Fruit fly (Drosophila melanogaster): Measurements from ENCODE around the gene CG32640.

- TF ChIP-seq vfl (GFP tag; optimal IDR thresholded peaks at IDR 0.05) (no peak), btn (GFP tag; optimal IDR thresholded peaks at IDR 0.05) (no peak), slou (GFP tag; optimal IDR thresholded peaks at IDR 0.05) (no peak), dan (GFP tag; IDR thresholded peaks at IDR 0.05) (no peak), pzg (GFP tag; optimal IDR thresholded peaks at IDR 0.05) (no peak), Dip3 (GFP tag; optimal IDR thresholded peaks at IDR 0.05) (no peak), Ptx1 (GFP tag; IDR thresholded peaks at IDR 0.05) (0 out of 2 replicates have a peak, but pooled peaks have one; percentile 21), Gsc (GFP tag; IDR thresholded peaks at IDR 0.05) (no peak), sc (optimal IDR thresholded peaks at IDR 0.05) (no peak), sc (GFP tag; optimal IDR thresholded peaks at IDR 0.05) (peak; percentile 0), D (optimal IDR thresholded peaks at IDR 0.05) (no peak), D (GFP tag; optimal IDR thresholded peaks at IDR 0.05) (peak; percentile 13)
These were observed 30.3 kb downstream of the CG32640 start for dm6 chrX:13208075-13208474.

Data from whole organism, embryonic.